Worm (Caenorhabditis elegans): Measurements from ENCODE around the gene afmd-2.

Gene afmd-2

ce11 chrIV:13487596-13487995 lies 21.4 kb upstream of the afmd-2 start:
- TF ChIP-seq vab-15 (tag; optimal IDR thresholded peaks at IDR 0.05) = no peak
- TF ChIP-seq skn-1 (tag; optimal IDR thresholded peaks at IDR 0.05) = no peak
- no peak for TF ChIP-seq egl-13 (tag; optimal IDR thresholded peaks at IDR 0.05)
- no peak for TF ChIP-seq C34B4.2 (tag; optimal IDR thresholded peaks at IDR 0.05)
- no peak for TF ChIP-seq aly-2 (tag; optimal IDR thresholded peaks at IDR 0.05)
- peak; percentile 1 for TF ChIP-seq nhr-85 (tag)

ce11 chrIV:13492271-13492670 lies 16.8 kb upstream of the afmd-2 start, which contains the start of gene Y45F10A.7:
Y45F10A.7 (plus strand) TSS chrIV:13492571.
- no peak for TF ChIP-seq zip-4 (GFP tag; optimal IDR thresholded peaks at IDR 0.05)
- TF ChIP-seq nhr-90 (tag; optimal IDR thresholded peaks at IDR 0.05; ENCODE audit: poor library complexity) = no peak
- no peak for TF ChIP-seq nhr-20 (tag; optimal IDR thresholded peaks at IDR 0.05)
- TF ChIP-seq irx-1 (tag; optimal IDR thresholded peaks at IDR 0.05) = no peak
- TF ChIP-seq ceh-90 (tag; optimal IDR thresholded peaks at IDR 0.05) = no peak
- TF ChIP-seq F16B12.6 (tag; optimal IDR thresholded peaks at IDR 0.05) = no peak
- TF ChIP-seq nhr-19 (GFP tag; conservative IDR thresholded peaks at IDR 0.05) = no peak
- TF ChIP-seq xbp-1 (tag; optimal IDR thresholded peaks at IDR 0.05) = no peak
- no peak for TF ChIP-seq C04F5.9 (tag; optimal IDR thresholded peaks at IDR 0.05)
- no peak for TF ChIP-seq unc-98 (GFP tag; IDR thresholded peaks at IDR 0.05)
- no peak for TF ChIP-seq pax-3 (tag; optimal IDR thresholded peaks at IDR 0.05)
- no peak for TF ChIP-seq lin-35 (GFP tag; optimal IDR thresholded peaks at IDR 0.05)
- TF ChIP-seq sup-37 (GFP tag; optimal IDR thresholded peaks at IDR 0.05) = no peak

ce11 chrIV:13493719-13494118 lies 15.3 kb upstream of the afmd-2 start:
- TF ChIP-seq efl-1 (optimal IDR thresholded peaks at IDR 0.05) (no peak), efl-1 (GFP tag; optimal IDR thresholded peaks at IDR 0.05 in 1 of 2) (peak in 1 of 2 experiments; percentile 90), sup-37 (GFP tag; optimal IDR thresholded peaks at IDR 0.05) (no peak), ztf-4 (tag; optimal IDR thresholded peaks at IDR 0.05) (no peak)

- TF ChIP-seq nhr-84 (tag; optimal IDR thresholded peaks at IDR 0.05) (no peak), dpl-1 (GFP tag; optimal IDR thresholded peaks at IDR 0.05) (peak in 1 of 3 experiments; percentile 5), C34B4.2 (tag; optimal IDR thresholded peaks at IDR 0.05) (no peak), unc-30 (tag; optimal IDR thresholded peaks at IDR 0.05) (no peak), tbx-2 (tag; optimal IDR thresholded peaks at IDR 0.05) (no peak)
These were observed 6.1 kb upstream of the afmd-2 start, which contains the start of gene tbc-9 for ce11 chrIV:13502806-13503363. tbc-9 (minus strand) TSS chrIV:13502856.

- TF ChIP-seq lsy-2 (tag; optimal IDR thresholded peaks at IDR 0.05) = peak in 1 of 2 experiments; percentile 13
These were observed 5.5 kb upstream of the afmd-2 start for ce11 chrIV:13503365-13504015.

ce11 chrIV:13505144-13505543 lies 3.9 kb upstream of the afmd-2 start, which contains the start of gene seld-1:
seld-1 (plus strand) TSS chrIV:13505444.
- TF ChIP-seq lin-15B (tag; optimal IDR thresholded peaks at IDR 0.05) (no peak), dpl-1 (GFP tag; optimal IDR thresholded peaks at IDR 0.05) (no peak), ets-5 (GFP tag; IDR thresholded peaks at IDR 0.05) (no peak), pax-3 (tag; optimal IDR thresholded peaks at IDR 0.05) (no peak), pag-3 (tag; optimal IDR thresholded peaks at IDR 0.05; ENCODE audit: borderline replicate concordance, insufficient read depth) (no peak)

- TF ChIP-seq unc-98 (GFP tag; IDR thresholded peaks at IDR 0.05) (no peak), fos-1 (tag; optimal IDR thresholded peaks at IDR 0.05) (no peak), nhr-11 (tag; optimal IDR thresholded peaks at IDR 0.05) (no peak), nhr-12 (tag; optimal IDR thresholded peaks at IDR 0.05) (no peak), ceh-90 (tag; optimal IDR thresholded peaks at IDR 0.05) (no peak), nhr-19 (GFP tag; conservative IDR thresholded peaks at IDR 0.05) (no peak), ceh-88 (GFP tag; IDR thresholded peaks at IDR 0.05) (no peak), ztf-11 (tag; optimal IDR thresholded peaks at IDR 0.05) (no peak), C16A3.4 (tag; optimal IDR thresholded peaks at IDR 0.05) (no peak), unc-130 (tag; optimal IDR thresholded peaks at IDR 0.05) (no peak), ama-1 (optimal IDR thresholded peaks at IDR 0.05) (no peak), skn-1 (tag; optimal IDR thresholded peaks at IDR 0.05) (no peak), zip-4 (GFP tag; optimal IDR thresholded peaks at IDR 0.05) (no peak), nhr-90 (tag; optimal IDR thresholded peaks at IDR 0.05; ENCODE audit: poor library complexity) (no peak), blmp-1 (tag; optimal IDR thresholded peaks at IDR 0.05) (no peak), ets-5 (GFP tag; IDR thresholded peaks at IDR 0.05) (no peak), ceh-63 (GFP tag; optimal IDR thresholded peaks at IDR 0.05) (no peak), snpc-4 (tag; optimal IDR thresholded peaks at IDR 0.05) (no peak), nhr-20 (tag; optimal IDR thresholded peaks at IDR 0.05) (no peak)
These were observed 3.4 kb upstream of the afmd-2 start, which contains the start of gene nlp-17 for ce11 chrIV:13505662-13506061. nlp-17 (minus strand) TSS chrIV:13505762.

Data from whole organism, L1 larva.